Fruit fly (Drosophila melanogaster): ENCODE measurements around the gene CG2162.

CG2162 gene

DNA sequence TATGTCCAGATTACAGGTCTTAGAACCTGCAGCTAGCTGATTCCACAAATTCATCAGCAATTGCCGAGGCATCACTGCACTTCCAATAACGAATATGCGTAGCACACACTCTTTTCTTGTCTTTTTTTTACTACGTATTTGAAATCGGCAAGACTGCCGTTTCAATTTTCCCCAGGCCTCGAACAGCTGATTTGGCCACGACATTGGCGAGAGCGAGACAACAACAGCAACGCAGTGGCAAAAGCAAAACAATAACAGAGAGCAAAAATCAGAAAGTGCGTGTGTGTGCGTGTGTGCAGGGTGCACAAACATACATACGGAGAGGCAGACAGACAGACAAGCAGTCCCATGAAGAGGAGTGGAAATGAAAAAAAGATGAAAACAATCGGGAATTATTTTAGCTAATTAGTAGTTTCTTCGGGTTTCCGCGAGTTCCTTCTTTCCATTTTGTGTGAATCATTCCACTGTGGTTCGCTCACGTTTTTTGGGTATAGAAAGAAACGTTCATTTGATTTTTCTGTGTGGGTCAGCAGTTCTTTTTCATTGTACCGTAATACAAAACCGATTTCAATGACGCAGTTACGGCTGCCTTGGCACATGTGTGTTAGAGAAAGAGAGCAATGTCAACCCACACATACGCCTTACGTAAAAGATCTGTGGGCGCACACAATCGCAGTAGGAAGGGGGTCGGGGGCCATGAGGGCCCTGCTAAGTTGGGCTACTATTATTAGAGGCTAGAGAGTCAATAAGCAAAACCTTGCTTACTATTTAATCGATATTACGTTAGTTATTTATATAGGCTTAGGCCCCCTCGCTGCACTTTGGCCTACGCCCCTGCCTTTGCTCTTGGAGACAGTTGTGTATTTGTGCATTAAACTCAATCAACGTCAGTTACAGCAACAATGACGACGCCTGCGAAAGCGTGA is 25.3 kb downstream of the CG2162 start (continued):
- TF ChIP-seq ci (GFP tag; IDR thresholded peaks at IDR 0.05) (peak; percentile 100), cwo (GFP tag; optimal IDR thresholded peaks at IDR 0.05) (peak; percentile 97), Pdp1 (GFP tag; optimal IDR thresholded peaks at IDR 0.05) (peak; percentile 99), CG3407 (GFP tag; optimal IDR thresholded peaks at IDR 0.05) (peak; percentile 96), Lpt (GFP tag; optimal IDR thresholded peaks at IDR 0.05) (peak; percentile 12), Mrtf (GFP tag; IDR thresholded peaks at IDR 0.05) (peak; percentile 99), Xbp1 (GFP tag; optimal IDR thresholded peaks at IDR 0.05) (peak; percentile 99), nom (GFP tag; optimal IDR thresholded peaks at IDR 0.05) (peak; percentile 93), ash1 (GFP tag; optimal IDR thresholded peaks at IDR 0.05) (peak; percentile 97), CG31388 (GFP tag; optimal IDR thresholded peaks at IDR 0.05) (peak; percentile 97), bcd (GFP tag; optimal IDR thresholded peaks at IDR 0.05) (peak; percentile 99), CG8359 (GFP tag; optimal IDR thresholded peaks at IDR 0.05; ENCODE audit: borderline replicate concordance) (peak; percentile 93), Dref (GFP tag; IDR thresholded peaks at IDR 0.05) (peak; percentile 53), CG11695 (GFP tag; IDR thresholded peaks at IDR 0.05) (peak; percentile 98), CG18619 (GFP tag; optimal IDR thresholded peaks at IDR 0.05) (peak; percentile 99), chif (GFP tag; optimal IDR thresholded peaks at IDR 0.05) (peak; percentile 99), CG11398 (GFP tag; optimal IDR thresholded peaks at IDR 0.05) (peak; percentile 98), Spps (tag; optimal IDR thresholded peaks at IDR 0.05) (peak; percentile 77), stwl (tag; optimal IDR thresholded peaks at IDR 0.05) (no peak), sens (GFP tag) (peak; percentile 100), exex (tag; optimal IDR thresholded peaks at IDR 0.05) (peak; percentile 85), CG5953 (GFP tag; IDR thresholded peaks at IDR 0.05) (peak; percentile 99), CG4328 (GFP tag; optimal IDR thresholded peaks at IDR 0.05) (peak; percentile 95), CG6813 (GFP tag; optimal IDR thresholded peaks at IDR 0.05) (peak; percentile 98), Antp (GFP tag; optimal IDR thresholded peaks at IDR 0.05) (peak; percentile 99), kni (GFP tag; optimal IDR thresholded peaks at IDR 0.05) (peak; percentile 92), CG1647 (GFP tag; optimal IDR thresholded peaks at IDR 0.05) (peak; percentile 98), so (GFP tag; IDR thresholded peaks at IDR 0.05) (peak; percentile 99), CG14860 (GFP tag; IDR thresholded peaks at IDR 0.05; ENCODE audit: partially characterized antibody) (no peak), disco-r (GFP tag; optimal IDR thresholded peaks at IDR 0.05) (peak; percentile 96), CG17328 (GFP tag; IDR thresholded peaks at IDR 0.05) (peak; percentile 99), crc (GFP tag; optimal IDR thresholded peaks at IDR 0.05) (peak; percentile 98), CG31365 (tag; optimal IDR thresholded peaks at IDR 0.05) (peak; percentile 91), Ets65A (GFP tag) (peak; percentile 100), CG16813 (GFP tag; IDR thresholded peaks at IDR 0.05; ENCODE audit: partially characterized antibody) (no peak), CG10565 (GFP tag; optimal IDR thresholded peaks at IDR 0.05) (peak; percentile 84), CG12155 (GFP tag; optimal IDR thresholded peaks at IDR 0.05) (peak; percentile 98), CG14965 (GFP tag; optimal IDR thresholded peaks at IDR 0.05; ENCODE audit: borderline replicate concordance) (peak; percentile 86), Dfd (GFP tag; optimal IDR thresholded peaks at IDR 0.05) (peak in 1 of 2 experiments; percentile 50), bbx (GFP tag; IDR thresholded peaks at IDR 0.05; ENCODE audit: partially characterized antibody) (no peak), CG32767 (GFP tag; IDR thresholded peaks at IDR 0.05) (peak; percentile 99), CrebB (tag; optimal IDR thresholded peaks at IDR 0.05) (peak; percentile 96), tio (GFP tag; optimal IDR thresholded peaks at IDR 0.05) (peak; percentile 99), CG2889 (GFP tag; IDR thresholded peaks at IDR 0.05) (peak; percentile 99), chm (GFP tag; IDR thresholded peaks at IDR 0.05) (peak; percentile 99), ham (GFP tag; IDR thresholded peaks at IDR 0.05) (peak; percentile 97), row (GFP tag; IDR thresholded peaks at IDR 0.05) (peak; percentile 99), CG7271 (tag; optimal IDR thresholded peaks at IDR 0.05) (peak; percentile 85)
